Worm (Caenorhabditis elegans): Measurements from ENCODE around the gene Y94H6A.5.

The Y94H6A.5 gene

ce11 chrIV:2703927-2704401, at the start of gene Y94H6A.5 (continued):
- TF ChIP-seq pqm-1 (tag; optimal IDR thresholded peaks at IDR 0.05) = no peak

ce11 chrIV:2753541-2753940, 49.8 kb upstream of the Y94H6A.5 start:
- TF ChIP-seq mxl-3 (GFP tag; optimal IDR thresholded peaks at IDR 0.05) = no peak
- no peak for TF ChIP-seq hmg-1.1 (GFP tag; IDR thresholded peaks at IDR 0.05)
- TF ChIP-seq spr-3 (GFP tag; optimal IDR thresholded peaks at IDR 0.05) = no peak
- TF ChIP-seq zip-11 (GFP tag; IDR thresholded peaks at IDR 0.05) = no peak
- TF ChIP-seq nhr-237 (tag; optimal IDR thresholded peaks at IDR 0.05) = no peak
- no peak for TF ChIP-seq daf-16 (GFP tag; optimal IDR thresholded peaks at IDR 0.05)
- no peak for TF ChIP-seq daf-16 (tag; optimal IDR thresholded peaks at IDR 0.05)

DNA sequence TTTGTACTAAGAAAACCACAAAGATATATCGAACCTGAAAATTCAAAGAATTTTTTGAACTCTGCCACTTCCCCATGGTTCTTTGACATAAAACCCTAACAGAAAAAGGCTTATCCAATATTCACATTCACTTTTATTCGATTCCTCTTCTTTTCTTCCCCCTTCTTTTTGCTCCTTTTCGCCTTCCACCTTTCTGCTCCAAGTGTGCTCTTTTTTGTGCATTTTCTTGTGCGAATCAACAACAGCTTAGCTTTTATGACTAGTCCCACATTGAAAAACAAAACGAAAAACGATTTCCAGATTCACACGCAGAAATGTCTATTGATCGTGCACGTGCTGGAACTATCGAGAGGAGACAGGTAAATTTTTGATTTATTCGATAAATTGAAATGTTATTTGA, 47.8 kb upstream of the Y94H6A.5 start, which contains the start of gene Y54G2A.41:
TSS of gene Y54G2A.41 (plus strand) at position 301 of the 400 bp plus-strand sequence.
- TF ChIP-seq ztf-11 (tag; optimal IDR thresholded peaks at IDR 0.05) = no peak
- no peak for TF ChIP-seq ces-1 (GFP tag; optimal IDR thresholded peaks at IDR 0.05)
- no peak for TF ChIP-seq aly-2 (tag; optimal IDR thresholded peaks at IDR 0.05)
- no peak for TF ChIP-seq spr-3 (GFP tag; optimal IDR thresholded peaks at IDR 0.05)
- TF ChIP-seq snpc-1.2 (GFP tag; IDR thresholded peaks at IDR 0.05) = no peak
- TF ChIP-seq ceh-28 (tag; optimal IDR thresholded peaks at IDR 0.05) = no peak
- no peak for TF ChIP-seq F10B5.3 (tag; optimal IDR thresholded peaks at IDR 0.05)

ce11 chrIV:2750607-2751006, 46.8 kb upstream of the Y94H6A.5 start:
- TF ChIP-seq mes-2 (tag; optimal IDR thresholded peaks at IDR 0.05; ENCODE audit: poor library complexity, severe bottlenecking) = no peak
- TF ChIP-seq mxl-3 (GFP tag; optimal IDR thresholded peaks at IDR 0.05) = no peak
- TF ChIP-seq nhr-48 (tag; optimal IDR thresholded peaks at IDR 0.05) = no peak
- peak in 1 of 2 experiments; percentile 95 for TF ChIP-seq unc-62 (GFP tag; optimal IDR thresholded peaks at IDR 0.05 in 1 of 2)
- no peak for TF ChIP-seq unc-62 (tag; optimal IDR thresholded peaks at IDR 0.05)
- no peak for TF ChIP-seq lir-3 (tag; optimal IDR thresholded peaks at IDR 0.05)
- TF ChIP-seq ceh-20 (GFP tag; IDR thresholded peaks at IDR 0.05) = no peak

ce11 chrIV:2748863-2749451, 45.2 kb upstream of the Y94H6A.5 start:
- TF ChIP-seq ceh-28 (tag; optimal IDR thresholded peaks at IDR 0.05) (no peak), mxl-3 (GFP tag; optimal IDR thresholded peaks at IDR 0.05) (peak; percentile 31), tra-1 (GFP tag; IDR thresholded peaks at IDR 0.05) (no peak), pqm-1 (tag; optimal IDR thresholded peaks at IDR 0.05) (peak; percentile 10), nhr-28 (tag; optimal IDR thresholded peaks at IDR 0.05) (peak; percentile 23), unc-62 (GFP tag; optimal IDR thresholded peaks at IDR 0.05 in 1 of 2) (peak in 1 of 2 experiments; percentile 90), unc-62 (tag; optimal IDR thresholded peaks at IDR 0.05) (no peak), php-3 (GFP tag; IDR thresholded peaks at IDR 0.05) (no peak), ZK337.2 (GFP tag; IDR thresholded peaks at IDR 0.05) (no peak), R02D3.7 (tag; optimal IDR thresholded peaks at IDR 0.05) (no peak), nhr-41 (GFP tag; IDR thresholded peaks at IDR 0.05) (no peak), lin-1 (GFP tag; IDR thresholded peaks at IDR 0.05) (no peak), fkh-10 (GFP tag; optimal IDR thresholded peaks at IDR 0.05) (no peak), hif-1 (tag; optimal IDR thresholded peaks at IDR 0.05) (no peak), Y75B8A.6 (GFP tag; IDR thresholded peaks at IDR 0.05) (no peak), cey-2 (tag; optimal IDR thresholded peaks at IDR 0.05; ENCODE audit: borderline replicate concordance, insufficient read depth) (no peak), unc-130 (GFP tag; optimal IDR thresholded peaks at IDR 0.05) (no peak), mdt-29 (GFP tag; IDR thresholded peaks at IDR 0.05) (no peak), Y105C5A.15 (GFP tag; IDR thresholded peaks at IDR 0.05) (no peak), daf-16 (GFP tag; optimal IDR thresholded peaks at IDR 0.05) (no peak), daf-16 (tag; optimal IDR thresholded peaks at IDR 0.05) (peak; percentile 67)

Data from whole organism, L4 larva.